Fruit fly (Drosophila melanogaster): ENCODE results near the gene betaggt-I.

DNA sequence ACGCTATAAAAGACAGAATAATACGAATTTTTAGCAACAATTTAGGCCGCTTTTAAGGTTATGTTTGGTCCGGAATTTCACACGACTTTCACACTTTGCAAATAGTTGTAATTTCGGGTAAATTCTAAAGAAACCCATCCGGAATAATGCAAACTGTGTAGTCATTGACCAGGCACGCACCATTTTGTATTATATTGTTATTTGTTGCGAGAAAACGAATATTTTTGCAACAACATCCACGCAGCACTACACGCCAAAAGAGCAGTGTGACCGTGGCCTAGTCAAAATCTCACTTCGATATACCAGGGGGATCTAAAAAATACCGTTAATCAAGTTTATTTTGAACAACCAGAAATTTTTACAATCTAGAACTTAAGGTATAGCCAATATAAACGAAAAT, 22.1 kb downstream of the betaggt-I start, which contains the start of gene eIF3i:
- no peak for TF ChIP-seq Hr38 (GFP tag; optimal IDR thresholded peaks at IDR 0.05)
- TF ChIP-seq Hr39 (GFP tag; optimal IDR thresholded peaks at IDR 0.05) = no peak
- no peak for TF ChIP-seq CG6163 (GFP tag; IDR thresholded peaks at IDR 0.05)
- no peak for TF ChIP-seq Hr4 (GFP tag; optimal IDR thresholded peaks at IDR 0.05)
- TF ChIP-seq Eip93F (GFP tag; optimal IDR thresholded peaks at IDR 0.05) = no peak
- TF ChIP-seq CG16779 (tag; optimal IDR thresholded peaks at IDR 0.05) = no peak
- TF ChIP-seq CG6792 (GFP tag; optimal IDR thresholded peaks at IDR 0.05) = no peak
- TF ChIP-seq OdsH (GFP tag; optimal IDR thresholded peaks at IDR 0.05) = no peak
- TF ChIP-seq Eip75B (GFP tag; optimal IDR thresholded peaks at IDR 0.05) = no peak
- no peak for TF ChIP-seq CG10669 (GFP tag; optimal IDR thresholded peaks at IDR 0.05)
- no peak for TF ChIP-seq cyc (GFP tag; optimal IDR thresholded peaks at IDR 0.05)
